Fruit fly (Drosophila melanogaster): ENCODE measurements around the gene CG7131.

CG7131 gene

DNA sequence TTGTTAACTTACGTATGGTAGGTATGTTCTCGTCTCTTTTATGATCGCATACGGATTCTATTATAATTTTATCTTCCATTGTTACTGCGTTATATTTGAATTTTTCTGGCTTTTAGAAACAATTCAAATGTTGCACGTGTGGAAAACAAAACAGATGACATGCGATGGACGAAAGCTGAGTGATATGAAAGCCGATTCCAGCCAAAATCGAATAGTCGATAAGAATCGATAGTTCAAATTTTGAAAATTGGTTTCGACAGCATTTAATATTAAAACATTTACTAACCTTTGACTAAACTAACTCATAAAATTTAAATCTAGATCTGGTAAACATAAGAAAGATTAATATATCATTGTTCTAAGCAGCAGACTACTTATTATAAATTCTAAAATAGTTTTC is 13.0 kb upstream of the CG7131 start, which contains the start of gene Polr1E (continued):
- TF ChIP-seq Ets97D (GFP tag; optimal IDR thresholded peaks at IDR 0.05) (peak; percentile 76), CG2129 (GFP tag; IDR thresholded peaks at IDR 0.05; ENCODE audit: partially characterized antibody) (peak; percentile 20; the same call in 1 of the 2 replicates), gcm2 (GFP tag; optimal IDR thresholded peaks at IDR 0.05) (no peak), CG12071 (GFP tag; optimal IDR thresholded peaks at IDR 0.05) (no peak), bowl (GFP tag; IDR thresholded peaks at IDR 0.05) (no peak), HLH4C (GFP tag; IDR thresholded peaks at IDR 0.05; ENCODE audit: partially characterized antibody) (peak; percentile 81), eyg (GFP tag; optimal IDR thresholded peaks at IDR 0.05) (no peak), Doc2 (GFP tag; IDR thresholded peaks at IDR 0.05) (no peak), CoRest (tag; optimal IDR thresholded peaks at IDR 0.05) (peak; percentile 60), CG14050 (GFP tag; IDR thresholded peaks at IDR 0.05) (no peak), CG8089 (GFP tag; optimal IDR thresholded peaks at IDR 0.05) (no peak), CG30403 (GFP tag; optimal IDR thresholded peaks at IDR 0.05) (no peak), CG12769 (tag; optimal IDR thresholded peaks at IDR 0.05) (no peak), pan (optimal IDR thresholded peaks at IDR 0.05) (no peak), pan (GFP tag; optimal IDR thresholded peaks at IDR 0.05 in 1 of 2, IDR thresholded peaks at IDR 0.05 in 1 of 2) (no peak), fd102C (GFP tag; optimal IDR thresholded peaks at IDR 0.05) (no peak), Max (GFP tag; optimal IDR thresholded peaks at IDR 0.05) (peak; percentile 91), salm (tag; optimal IDR thresholded peaks at IDR 0.05) (no peak), ato (GFP tag; IDR thresholded peaks at IDR 0.05; ENCODE audit: partially characterized antibody) (peak; percentile 75), NC2α (GFP tag; optimal IDR thresholded peaks at IDR 0.05) (no peak), BEAF-32 (GFP tag; optimal IDR thresholded peaks at IDR 0.05) (peak; percentile 60), Mrtf (GFP tag; IDR thresholded peaks at IDR 0.05) (no peak), tx (GFP tag; optimal IDR thresholded peaks at IDR 0.05) (no peak), gsb-n (tag; optimal IDR thresholded peaks at IDR 0.05) (no peak), vvl (GFP tag; IDR thresholded peaks at IDR 0.05) (no peak), Xrp1 (GFP tag; IDR thresholded peaks at IDR 0.05) (no peak), dmrt99B (tag; optimal IDR thresholded peaks at IDR 0.05) (no peak), wor (GFP tag; IDR thresholded peaks at IDR 0.05) (no peak), Vsx1 (GFP tag; optimal IDR thresholded peaks at IDR 0.05) (no peak), hkb (optimal IDR thresholded peaks at IDR 0.05) (no peak), hkb (GFP tag; IDR thresholded peaks at IDR 0.05) (no peak), jing (GFP tag; optimal IDR thresholded peaks at IDR 0.05) (no peak), CG12236 (GFP tag; optimal IDR thresholded peaks at IDR 0.05) (no peak), CG11456 (GFP tag; IDR thresholded peaks at IDR 0.05) (no peak), CG6854 (GFP tag; optimal IDR thresholded peaks at IDR 0.05) (no peak), br (optimal IDR thresholded peaks at IDR 0.05) (no peak), CG12155 (GFP tag; optimal IDR thresholded peaks at IDR 0.05) (no peak), MBD-R2 (GFP tag; IDR thresholded peaks at IDR 0.05) (peak; percentile 97), CG1602 (GFP tag; optimal IDR thresholded peaks at IDR 0.05) (no peak), usp (GFP tag; optimal IDR thresholded peaks at IDR 0.05) (no peak), sna (GFP tag; IDR thresholded peaks at IDR 0.05; ENCODE audit: partially characterized antibody) (peak; percentile 35; the same call in 1 of the 2 replicates), zfh2 (GFP tag; optimal IDR thresholded peaks at IDR 0.05) (no peak), Dref (GFP tag; IDR thresholded peaks at IDR 0.05) (peak; percentile 99), prd (optimal IDR thresholded peaks at IDR 0.05) (no peak), prd (GFP tag; IDR thresholded peaks at IDR 0.05) (no peak), CG2875 (GFP tag; optimal IDR thresholded peaks at IDR 0.05) (no peak), cg (GFP tag; optimal IDR thresholded peaks at IDR 0.05) (no peak), CG10147 (GFP tag; optimal IDR thresholded peaks at IDR 0.05) (peak; percentile 9), CG17829 (tag; optimal IDR thresholded peaks at IDR 0.05) (peak; percentile 41), D (optimal IDR thresholded peaks at IDR 0.05) (no peak), D (GFP tag; optimal IDR thresholded peaks at IDR 0.05) (no peak), trem (tag; optimal IDR thresholded peaks at IDR 0.05) (peak; percentile 60), hth (optimal IDR thresholded peaks at IDR 0.05) (no peak), run (tag; optimal IDR thresholded peaks at IDR 0.05) (no peak)

Measured in whole organism, embryonic.